Worm (Caenorhabditis elegans) whole organism, young adult: Measurements from ENCODE around the gene F40G9.12.

Experiments
- F57A8.1 ChIP-seq: fragments of 200-800 bp; sonication (Bioruptor generic); optimal IDR thresholded peaks from 2 replicates; lab custom pipeline; 2018; ENCODE audit warnings: mild to moderate bottlenecking, missing genetic modification characterization, moderate library complexity, missing compliant biosample characterization
- T26A5.8 ChIP-seq: sonication (generic microtip); optimal IDR thresholded peaks from 2 replicates; lab custom pipeline; 2016; ENCODE audit warnings: missing genetic modification characterization, missing compliant biosample characterization
- dpl-1 ChIP-seq: fragments of 150-350 bp; optimal IDR thresholded peaks from 2 replicates; lab custom pipeline; 2014; ENCODE audit warnings: missing biosample characterization, missing genetic modification reagents, missing genetic modification characterization
- gei-17 ChIP-seq: fragments of 200-800 bp; sonication (Bioruptor generic); optimal IDR thresholded peaks from 2 replicates; lab custom pipeline; 2018; ENCODE audit warnings: mild to moderate bottlenecking, missing genetic modification characterization, missing compliant biosample characterization
- lin-35 ChIP-seq, 3 experiments: fragments of 150-350 bp in 2 of 3; sonication (generic microtip) in 1 of 3; optimal IDR thresholded peaks; 2 replicates each; lab custom pipeline; 2014 to 2018; ENCODE audit warnings: missing biosample characterization in 3 of 3, missing genetic modification characterization in 3 of 3, missing genetic modification reagents in 3 of 3
- madf-8 ChIP-seq: fragments of 200-800 bp; sonication (Bioruptor generic); conservative IDR thresholded peaks from 2 replicates; pipeline ENCODE4 v1.3.6; 2022; ENCODE audit warnings: missing genetic modification reagents, missing genetic modification characterization, missing compliant biosample characterization
- snpc-4 ChIP-seq, 5 experiments: fragments of 150-350 bp in 1 of 5; sonication (generic microtip) in 4 of 5; optimal IDR thresholded peaks; 2 replicates each; lab custom pipeline; 2014 to 2018; ENCODE audit warnings: missing genetic modification characterization in 5 of 5, missing biosample characterization in 3 of 5, antibody characterized with exemption in 2 of 5, mild to moderate bottlenecking in 2 of 5, missing compliant biosample characterization in 2 of 5, missing genotype in 2 of 5, moderate library complexity in 2 of 5, missing genetic modification reagents in 1 of 5
- tlf-1 ChIP-seq: fragments of 200-800 bp; sonication (Bioruptor generic); optimal IDR thresholded peaks from 2 replicates; lab custom pipeline; 2018; ENCODE audit warnings: mild to moderate bottlenecking, missing genetic modification characterization, missing compliant biosample characterization
- unc-62 ChIP-seq: fragments of 150-350 bp; optimal IDR thresholded peaks from 2 replicates; lab custom pipeline; 2014; ENCODE audit warnings: missing biosample characterization, missing genetic modification reagents, missing genetic modification characterization

- TF ChIP-seq unc-62 = no peak
- no peak for TF ChIP-seq madf-8 (GFP tag; lab: Robert Waterston, UW)
- no peak for TF ChIP-seq F57A8.1
- TF ChIP-seq dpl-1 (GFP tag; lab: Kevin White, UChicago) = no peak
- no peak for TF ChIP-seq T26A5.8
- no peak for TF ChIP-seq tlf-1 (GFP tag; lab: Kevin White, UChicago)
- no peak for TF ChIP-seq gei-17
- no peak for TF ChIP-seq snpc-4 (GFP tag; optimal IDR thresholded peaks at IDR 0.05; lab: Kevin White, UChicago)
- no peak for TF ChIP-seq snpc-4 (tag; optimal IDR thresholded peaks at IDR 0.05; lab: Kevin White, UChicago)
- no peak for TF ChIP-seq lin-35 (GFP tag; optimal IDR thresholded peaks at IDR 0.05; lab: Kevin White, UChicago)
Observed at ce11 chrIII:130650-131049, 41.0 kb upstream of the F40G9.12 start, which contains the start of the genes nhr-280 and C29F9.2.
